Worm (Caenorhabditis elegans): ENCODE results near the gene coq-5.

Gene coq-5

DNA sequence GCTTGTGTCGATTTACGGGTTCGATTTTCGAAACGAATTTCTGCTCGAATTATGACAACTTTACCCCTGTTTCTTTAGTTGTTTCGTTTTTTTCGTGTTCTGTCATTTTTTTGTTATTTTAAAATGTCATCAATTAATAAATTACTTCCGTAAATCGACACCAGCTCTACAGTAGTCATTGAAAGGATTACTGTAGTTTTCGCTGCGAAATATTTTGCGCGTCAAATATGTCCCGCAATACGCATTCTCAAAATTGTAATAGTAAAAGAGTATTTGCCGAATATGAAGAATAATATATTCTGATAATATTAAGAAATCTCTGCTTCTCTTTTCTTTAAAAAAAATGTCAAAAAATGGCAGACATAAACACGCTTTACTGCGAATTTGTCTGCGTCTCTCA is 35.0 kb upstream of the coq-5 start:
- TF ChIP-seq ztf-11 (tag; optimal IDR thresholded peaks at IDR 0.05) (no peak), nhr-23 (tag; optimal IDR thresholded peaks at IDR 0.05) (no peak), nhr-25 (tag; optimal IDR thresholded peaks at IDR 0.05) (no peak), crh-2 (tag; optimal IDR thresholded peaks at IDR 0.05) (no peak), sem-4 (tag; optimal IDR thresholded peaks at IDR 0.05) (no peak), ztf-1 (GFP tag; conservative IDR thresholded peaks at IDR 0.05) (no peak), elt-3 (tag; optimal IDR thresholded peaks at IDR 0.05) (no peak), elt-1 (tag; optimal IDR thresholded peaks at IDR 0.05) (no peak), alr-1 (tag; optimal IDR thresholded peaks at IDR 0.05) (no peak), lin-39 (tag; optimal IDR thresholded peaks at IDR 0.05) (no peak), nhr-77 (tag; optimal IDR thresholded peaks at IDR 0.05) (no peak), nhr-6 (tag; optimal IDR thresholded peaks at IDR 0.05) (no peak), skn-1 (tag; optimal IDR thresholded peaks at IDR 0.05) (no peak), blmp-1 (tag; optimal IDR thresholded peaks at IDR 0.05; ENCODE audit: insufficient read depth) (no peak), sma-9 (GFP tag; optimal IDR thresholded peaks at IDR 0.05) (no peak), sma-9 (tag; optimal IDR thresholded peaks at IDR 0.05) (no peak), unc-55 (GFP tag; optimal IDR thresholded peaks at IDR 0.05) (no peak), lsy-2 (tag; optimal IDR thresholded peaks at IDR 0.05) (no peak), nhr-10 (tag; optimal IDR thresholded peaks at IDR 0.05) (no peak), mdl-1 (tag; optimal IDR thresholded peaks at IDR 0.05) (no peak), Y55F3AM.14 (GFP tag; optimal IDR thresholded peaks at IDR 0.05) (no peak)

DNA sequence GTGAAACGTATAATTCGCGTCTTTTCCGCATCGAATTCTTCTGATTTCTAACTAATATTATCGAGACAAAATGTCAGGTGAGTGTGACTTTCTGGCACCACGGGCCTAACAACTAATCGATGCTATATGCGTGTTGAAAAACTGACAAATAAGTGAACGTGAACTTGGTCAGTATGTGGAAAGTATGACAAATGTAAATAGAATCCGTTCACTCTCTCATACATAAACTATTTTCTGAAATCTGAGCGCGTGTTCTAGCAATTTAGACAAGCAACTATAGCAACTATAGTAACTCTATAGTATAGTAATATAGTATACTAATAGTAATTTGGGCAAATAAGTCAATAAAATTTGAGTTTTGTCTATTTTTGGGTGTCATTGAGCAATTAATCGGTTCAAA is 34.1 kb upstream of the coq-5 start:
- no peak for TF ChIP-seq alr-1 (tag; optimal IDR thresholded peaks at IDR 0.05)
- TF ChIP-seq nhr-129 (tag; optimal IDR thresholded peaks at IDR 0.05): no peak
- TF ChIP-seq lin-39 (tag; optimal IDR thresholded peaks at IDR 0.05): no peak
- no peak for TF ChIP-seq C34F6.9 (tag; optimal IDR thresholded peaks at IDR 0.05)
- TF ChIP-seq ztf-11 (tag; optimal IDR thresholded peaks at IDR 0.05): no peak
- no peak for TF ChIP-seq ztf-1 (GFP tag; conservative IDR thresholded peaks at IDR 0.05)
- no peak for TF ChIP-seq lin-13 (GFP tag; optimal IDR thresholded peaks at IDR 0.05)
- no peak for TF ChIP-seq fos-1 (tag; optimal IDR thresholded peaks at IDR 0.05)
- TF ChIP-seq lsy-2 (tag; optimal IDR thresholded peaks at IDR 0.05): no peak
- no peak for TF ChIP-seq nhr-6 (tag; optimal IDR thresholded peaks at IDR 0.05)
- TF ChIP-seq R02D3.7 (tag; optimal IDR thresholded peaks at IDR 0.05): no peak
- TF ChIP-seq nhr-237 (tag; optimal IDR thresholded peaks at IDR 0.05): no peak
- no peak for TF ChIP-seq blmp-1 (tag; optimal IDR thresholded peaks at IDR 0.05; ENCODE audit: insufficient read depth)
- no peak for TF ChIP-seq egl-27 (tag; optimal IDR thresholded peaks at IDR 0.05)
- TF ChIP-seq nhr-25 (tag; optimal IDR thresholded peaks at IDR 0.05): no peak
- TF ChIP-seq mab-5 (tag; optimal IDR thresholded peaks at IDR 0.05): no peak
- TF ChIP-seq ceh-16 (tag; optimal IDR thresholded peaks at IDR 0.05): no peak

DNA sequence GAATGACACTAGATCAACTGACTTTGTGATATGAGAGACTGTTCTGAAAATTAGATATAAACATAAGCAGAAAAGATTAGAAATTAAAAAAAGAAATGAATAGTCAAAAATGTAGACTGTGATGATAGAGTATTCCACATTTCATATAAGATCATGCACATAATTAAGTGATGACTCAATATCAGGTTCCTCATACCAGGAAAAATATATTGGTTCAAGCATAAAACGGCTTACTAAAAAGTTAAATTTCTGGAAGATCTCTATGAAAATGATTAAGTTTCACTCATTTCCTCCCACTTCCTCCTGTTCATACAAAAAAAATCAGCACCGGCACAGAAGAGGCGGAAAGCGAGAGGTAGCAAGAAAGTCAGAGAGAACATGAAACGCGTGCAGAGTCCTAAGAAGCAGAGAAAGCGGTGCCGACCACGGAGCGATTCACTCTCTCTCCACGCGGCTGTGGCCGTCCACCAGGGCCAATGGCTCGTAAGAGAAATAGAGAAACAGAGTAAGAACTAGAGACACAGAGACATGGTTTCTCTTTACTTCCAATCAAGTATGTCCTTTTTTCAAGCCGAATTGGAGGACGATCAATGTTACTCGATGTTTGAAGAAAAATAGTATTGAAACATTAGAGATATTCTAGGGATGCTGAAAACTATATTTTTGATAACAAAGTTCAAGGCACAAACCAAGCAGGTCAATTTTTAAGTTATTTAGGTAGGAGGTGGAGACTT is 33.5 kb upstream of the coq-5 start, which contains the start of the genes ZK688.5 and fahd-1:
Gene ZK688.5 (minus strand): TSS at position 51 of the 734 bp plus-strand sequence.
Gene fahd-1 (plus strand): TSS at position 684 of the 734 bp plus-strand sequence.
- TF ChIP-seq zag-1 (tag; optimal IDR thresholded peaks at IDR 0.05) (peak; percentile 16), egl-27 (tag; optimal IDR thresholded peaks at IDR 0.05) (peak; percentile 37), ceh-82 (tag; optimal IDR thresholded peaks at IDR 0.05) (no peak), nhr-10 (tag; optimal IDR thresholded peaks at IDR 0.05) (no peak), sma-3 (GFP tag; optimal IDR thresholded peaks at IDR 0.05) (peak; percentile 70), sma-9 (GFP tag; optimal IDR thresholded peaks at IDR 0.05) (peak; percentile 84), sma-9 (tag; optimal IDR thresholded peaks at IDR 0.05) (no peak), aly-2 (tag; optimal IDR thresholded peaks at IDR 0.05) (no peak), ztf-4 (tag; optimal IDR thresholded peaks at IDR 0.05) (peak; percentile 18), ztf-11 (tag; optimal IDR thresholded peaks at IDR 0.05) (no peak), nhr-237 (tag; optimal IDR thresholded peaks at IDR 0.05) (no peak), blmp-1 (tag; optimal IDR thresholded peaks at IDR 0.05; ENCODE audit: insufficient read depth) (peak; percentile 87), mbf-1 (tag; optimal IDR thresholded peaks at IDR 0.05) (no peak), crh-2 (tag; optimal IDR thresholded peaks at IDR 0.05) (peak; percentile 85), nhr-12 (tag; optimal IDR thresholded peaks at IDR 0.05) (no peak), nhr-25 (tag; optimal IDR thresholded peaks at IDR 0.05) (peak; percentile 88), R02D3.7 (tag; optimal IDR thresholded peaks at IDR 0.05) (no peak), sem-4 (tag; optimal IDR thresholded peaks at IDR 0.05) (peak; percentile 67), mab-5 (tag; optimal IDR thresholded peaks at IDR 0.05) (no peak), ZK546.5 (tag; optimal IDR thresholded peaks at IDR 0.05) (no peak), skn-1 (tag; optimal IDR thresholded peaks at IDR 0.05) (no peak), lin-13 (GFP tag; optimal IDR thresholded peaks at IDR 0.05) (peak; percentile 34), nhr-21 (tag; optimal IDR thresholded peaks at IDR 0.05) (peak; percentile 77), F13H6.1 (tag; optimal IDR thresholded peaks at IDR 0.05) (peak; percentile 87), nhr-77 (tag; optimal IDR thresholded peaks at IDR 0.05) (no peak), lin-39 (tag; optimal IDR thresholded peaks at IDR 0.05) (no peak), peb-1 (tag; optimal IDR thresholded peaks at IDR 0.05) (no peak), alr-1 (tag; optimal IDR thresholded peaks at IDR 0.05) (no peak), elt-3 (tag; optimal IDR thresholded peaks at IDR 0.05) (no peak), lsy-2 (tag; optimal IDR thresholded peaks at IDR 0.05) (peak; percentile 60 to 69), elt-1 (tag; optimal IDR thresholded peaks at IDR 0.05) (no peak), unc-62 (GFP tag; optimal IDR thresholded peaks at IDR 0.05) (no peak), nhr-11 (tag; optimal IDR thresholded peaks at IDR 0.05) (no peak), ama-1 (optimal IDR thresholded peaks at IDR 0.05) (peak; percentile 35), ceh-16 (tag; optimal IDR thresholded peaks at IDR 0.05) (no peak), gmeb-1 (tag; optimal IDR thresholded peaks at IDR 0.05) (peak; percentile 65), C34F6.9 (tag; optimal IDR thresholded peaks at IDR 0.05) (peak; percentile 87), mdl-1 (tag; optimal IDR thresholded peaks at IDR 0.05) (peak; percentile 52 to 80), nhr-23 (tag; optimal IDR thresholded peaks at IDR 0.05) (no peak), ztf-1 (GFP tag; conservative IDR thresholded peaks at IDR 0.05) (no peak)
